Worm (Caenorhabditis elegans): Measurements from ENCODE around the gene rgs-7.
A peak's percentile ranks its signal among the peaks of the same experiment; 100 is the strongest.

DNA sequence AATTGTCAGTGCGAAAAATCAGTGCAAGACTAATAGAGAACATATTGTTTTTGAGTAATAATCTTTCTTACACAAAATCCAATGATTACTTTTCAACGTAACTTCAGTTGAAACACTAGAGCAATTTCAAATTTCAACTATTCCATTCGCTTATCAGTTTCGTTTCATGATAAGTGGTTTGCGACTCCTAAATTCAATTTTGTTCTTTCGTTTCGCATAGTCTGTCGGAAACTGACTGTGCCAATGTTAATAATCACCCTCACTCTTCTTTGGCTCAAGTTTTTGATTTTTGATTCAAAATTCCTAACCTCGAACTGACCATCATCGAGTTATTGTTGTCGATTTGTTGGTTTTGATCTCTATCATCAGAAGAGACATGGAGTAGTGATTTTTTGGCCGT, 6.4 kb downstream of the rgs-7 start:
- TF ChIP-seq zag-1 (tag; optimal IDR thresholded peaks at IDR 0.05) (no peak), snpc-4 (tag; optimal IDR thresholded peaks at IDR 0.05) (no peak), fos-1 (tag; optimal IDR thresholded peaks at IDR 0.05) (peak; percentile 71), ZK546.5 (tag; optimal IDR thresholded peaks at IDR 0.05) (no peak), mab-5 (tag; optimal IDR thresholded peaks at IDR 0.05) (no peak), nhr-77 (tag; optimal IDR thresholded peaks at IDR 0.05) (no peak)
